Fruit fly (Drosophila melanogaster) Kc167 (cell line): ENCODE results near the gene Or10a.

Source experiments
- Myc ChIP-seq: fragments of >200 bp; optimal IDR thresholded peaks from 2 replicates; lab custom pipeline; 2017; ENCODE audit warnings: missing external identifiers
- Sin3A ChIP-seq: fragments of >200 bp; optimal IDR thresholded peaks from 2 replicates; lab custom pipeline; 2018; ENCODE audit warnings: missing external identifiers
- h ChIP-seq: fragments of >200 bp; optimal IDR thresholded peaks from 3 replicates; lab custom pipeline; 2018; ENCODE audit warnings: missing external identifiers
- insv ChIP-seq: fragments of >200 bp; optimal IDR thresholded peaks from 3 replicates; lab custom pipeline; 2018; ENCODE audit warnings: missing external identifiers
- psq ChIP-seq: fragments of >200 bp; optimal IDR thresholded peaks from 2 replicates; lab custom pipeline; 2017; ENCODE audit warnings: missing external identifiers
- ttk ChIP-seq: sonication (Bioruptor generic); optimal IDR thresholded peaks from 2 replicates; lab custom pipeline; 2017; ENCODE audit warnings: missing external identifiers

Gene Or10a

dm6 chrX:11389494-11390447 lies 27.5 kb downstream of the Or10a start:
- no peak for TF ChIP-seq Myc
- TF ChIP-seq psq (lab: Kevin White, UChicago), result no peak
- TF ChIP-seq Sin3A (lab: Kevin White, UChicago), result no peak
- TF ChIP-seq insv (lab: Kevin White, UChicago), result no peak
- no peak for TF ChIP-seq h

DNA sequence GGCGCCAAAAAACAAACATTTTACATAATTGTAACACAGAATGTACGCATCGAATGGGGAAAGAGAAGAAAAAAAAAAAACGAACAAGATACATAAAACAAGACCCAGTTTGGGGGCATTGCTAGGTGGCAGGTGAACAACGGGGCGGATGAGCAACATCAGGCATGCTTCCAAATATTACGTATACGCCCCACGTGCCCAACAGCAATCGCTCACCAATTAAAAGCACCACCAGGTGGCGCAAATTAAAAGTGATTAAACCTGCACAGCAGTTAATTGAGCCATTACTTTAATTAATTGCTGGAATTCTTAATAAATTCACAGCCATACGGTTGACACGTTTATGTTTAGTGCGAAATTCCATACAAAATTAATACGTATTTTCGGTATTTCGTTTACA lies 31.7 kb downstream of the Or10a start:
- no peak for TF ChIP-seq Myc
- TF ChIP-seq ttk (lab: Kevin White, UChicago), result no peak
- TF ChIP-seq insv (lab: Kevin White, UChicago), result no peak
- no peak for TF ChIP-seq psq (lab: Kevin White, UChicago)
- TF ChIP-seq h, result no peak
- no peak for TF ChIP-seq Sin3A (lab: Kevin White, UChicago)

DNA sequence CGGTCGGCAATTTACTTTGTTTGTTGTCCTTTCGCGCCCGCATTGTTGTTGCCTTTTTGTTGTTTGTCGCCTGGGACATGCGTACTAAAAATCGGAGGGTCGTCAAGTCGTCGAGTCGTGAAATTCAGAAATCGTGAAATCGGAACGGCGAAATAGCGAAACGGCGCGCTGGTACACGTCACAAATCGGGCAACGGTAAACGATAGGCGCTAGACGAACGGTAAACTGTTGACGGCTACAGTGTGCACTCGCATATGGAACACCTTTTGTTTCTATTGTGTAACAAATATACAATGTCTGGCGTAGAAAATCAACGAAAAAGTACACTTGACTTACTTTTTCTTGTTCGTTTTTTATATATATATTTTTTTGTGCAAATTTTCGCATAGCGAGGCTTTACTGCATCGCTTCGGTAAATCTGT lies 33.2 kb downstream of the Or10a start:
- no peak for TF ChIP-seq psq (lab: Kevin White, UChicago)

DNA sequence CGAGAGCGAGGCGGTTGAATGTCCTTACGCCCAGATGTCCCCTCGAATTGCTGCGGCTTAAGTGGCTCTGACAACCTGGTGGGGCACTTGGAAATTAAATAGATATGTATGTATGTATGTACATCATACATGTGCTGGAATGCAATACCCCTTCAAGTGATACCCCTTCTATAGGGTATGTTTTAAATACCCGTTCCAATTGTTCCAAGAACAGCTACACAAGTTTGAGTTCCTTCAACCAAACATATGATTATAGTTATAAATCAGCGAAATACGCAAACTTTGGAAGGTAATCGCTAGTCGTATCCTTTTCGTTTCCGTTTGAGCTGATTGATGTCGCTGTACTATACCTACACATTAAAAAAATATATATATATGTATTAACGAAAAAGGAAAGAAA lies 33.7 kb downstream of the Or10a start:
- TF ChIP-seq psq (lab: Kevin White, UChicago) (no peak), Myc (no peak), insv (lab: Kevin White, UChicago) (no peak), Sin3A (lab: Kevin White, UChicago) (no peak), ttk (lab: Kevin White, UChicago) (no peak), h (no peak)

DNA sequence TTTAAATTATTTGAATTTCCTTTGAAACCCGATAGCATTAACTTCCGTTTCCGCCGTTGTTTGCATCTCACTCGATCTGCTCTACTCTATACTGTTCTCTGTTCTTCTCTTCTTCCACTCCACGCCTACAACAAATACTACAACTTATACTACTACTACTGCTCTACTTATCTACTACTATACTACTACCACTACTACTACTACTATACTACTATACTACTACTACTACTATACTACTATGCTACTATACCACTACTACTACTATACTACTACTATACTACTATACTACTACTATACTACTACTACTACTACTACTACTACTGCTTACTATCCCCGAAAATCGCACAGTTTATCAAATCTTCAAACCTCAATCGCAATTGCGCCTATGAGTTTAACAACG lies 34.6 kb downstream of the Or10a start:
- TF ChIP-seq Myc (no peak), insv (lab: Kevin White, UChicago) (no peak), psq (lab: Kevin White, UChicago) (no peak), ttk (lab: Kevin White, UChicago) (no peak), Sin3A (lab: Kevin White, UChicago) (no peak), h (no peak)

DNA sequence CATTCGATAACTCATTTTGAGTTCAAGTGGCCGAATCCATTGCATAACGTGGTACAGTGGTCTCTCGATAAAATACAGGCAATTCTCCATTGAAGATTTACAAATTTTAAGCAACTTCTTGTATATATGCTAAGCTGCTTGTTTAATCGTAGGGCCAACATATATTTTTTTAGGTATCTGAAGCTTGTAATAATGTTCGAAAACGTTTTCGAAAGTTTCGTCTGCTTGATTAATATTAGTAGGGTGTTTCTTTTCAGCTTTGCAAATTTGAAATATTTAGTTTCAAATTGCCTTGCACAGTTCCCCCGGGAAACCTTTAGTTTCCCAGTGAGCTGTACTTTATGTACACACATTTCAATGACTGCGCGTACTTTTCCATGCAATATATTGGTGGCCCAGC lies 37.5 kb downstream of the Or10a start:
- TF ChIP-seq insv (lab: Kevin White, UChicago), result no peak
- TF ChIP-seq ttk (lab: Kevin White, UChicago), result no peak
- TF ChIP-seq Myc, result no peak
- no peak for TF ChIP-seq h
- no peak for TF ChIP-seq psq (lab: Kevin White, UChicago)
- no peak for TF ChIP-seq Sin3A (lab: Kevin White, UChicago)

dm6 chrX:11379139-11379538 lies 38.1 kb downstream of the Or10a start:
- TF ChIP-seq Sin3A (lab: Kevin White, UChicago) (no peak), h (no peak), ttk (lab: Kevin White, UChicago) (no peak), Myc (no peak), insv (lab: Kevin White, UChicago) (no peak), psq (lab: Kevin White, UChicago) (no peak)

dm6 chrX:11378388-11378787 lies 38.8 kb downstream of the Or10a start:
- TF ChIP-seq Myc (no peak), ttk (lab: Kevin White, UChicago) (no peak), Sin3A (lab: Kevin White, UChicago) (no peak), insv (lab: Kevin White, UChicago) (no peak), psq (lab: Kevin White, UChicago) (no peak), h (no peak)

DNA sequence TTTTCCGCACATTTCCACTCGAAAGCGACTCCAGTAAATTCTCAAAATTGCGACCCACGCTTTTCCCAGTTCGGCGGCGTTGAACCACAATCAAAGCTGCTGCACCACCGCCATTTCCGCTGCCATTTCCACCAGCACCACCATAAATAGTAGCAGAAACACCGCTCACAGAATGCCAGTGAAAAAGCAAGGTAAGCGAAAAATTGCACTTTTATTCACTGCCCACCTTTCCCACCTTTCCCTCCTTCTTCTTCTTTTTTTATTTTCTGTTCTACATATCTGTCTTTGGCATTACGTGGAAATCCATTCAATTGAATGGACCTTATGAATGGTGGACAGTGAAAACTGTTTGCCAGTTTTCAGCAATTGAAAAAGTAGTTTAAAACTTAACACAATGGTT lies 42.9 kb downstream of the Or10a start:
- no peak for TF ChIP-seq psq (lab: Kevin White, UChicago)
- TF ChIP-seq insv (lab: Kevin White, UChicago), result no peak
- no peak for TF ChIP-seq h
- no peak for TF ChIP-seq Myc
- no peak for TF ChIP-seq Sin3A (lab: Kevin White, UChicago)
- no peak for TF ChIP-seq ttk (lab: Kevin White, UChicago)

DNA sequence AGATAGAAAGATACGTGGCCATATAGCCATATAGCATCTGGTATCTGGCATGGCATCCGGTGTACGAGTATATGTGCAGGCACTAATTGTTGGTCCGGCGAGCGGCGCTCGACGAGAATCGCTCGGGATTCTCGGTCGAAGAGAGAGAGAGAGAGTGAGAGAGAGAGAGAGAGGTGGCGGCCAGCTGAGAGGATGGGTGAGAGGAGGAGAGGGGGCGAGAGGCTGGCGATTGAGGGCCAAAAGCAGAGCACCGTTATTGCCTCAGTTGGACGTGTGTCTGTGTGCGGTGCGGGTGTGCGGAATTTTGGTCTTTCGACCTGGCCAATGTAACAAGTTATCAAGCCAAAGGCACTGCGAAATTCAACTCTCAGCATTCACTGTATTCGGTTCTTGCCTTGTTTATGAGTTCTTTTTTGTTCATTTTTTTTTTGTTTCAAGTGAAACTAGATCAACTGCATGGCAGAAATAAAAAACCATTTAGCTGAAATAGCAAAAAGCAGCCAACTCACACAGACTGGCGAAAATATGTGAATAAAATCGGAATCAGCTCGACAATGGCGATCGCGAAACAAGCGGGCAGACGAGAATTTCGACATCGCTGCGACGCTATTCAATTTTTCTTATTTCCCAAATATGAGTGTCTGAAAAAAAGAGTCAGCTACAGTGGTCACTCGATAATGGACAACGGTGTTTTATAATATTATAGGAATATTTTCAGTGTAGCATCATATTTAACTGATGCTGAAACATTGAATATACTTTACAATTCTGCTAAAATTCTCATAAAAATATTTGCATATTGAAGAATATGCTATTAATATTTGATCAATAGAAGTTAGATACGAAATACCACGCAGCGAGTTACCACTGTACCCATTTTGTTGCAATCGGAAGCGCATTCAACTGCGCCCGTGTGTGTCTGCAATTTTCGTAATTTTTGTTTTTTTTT lies 44.2 kb downstream of the Or10a start:
- TF ChIP-seq psq (lab: Kevin White, UChicago), result no peak
- TF ChIP-seq Sin3A (lab: Kevin White, UChicago), result no peak

- TF ChIP-seq Sin3A (lab: Kevin White, UChicago) (no peak), psq (lab: Kevin White, UChicago) (no peak), ttk (lab: Kevin White, UChicago) (no peak)
Observed at dm6 chrX:11371613-11372012, 45.6 kb downstream of the Or10a start.

DNA sequence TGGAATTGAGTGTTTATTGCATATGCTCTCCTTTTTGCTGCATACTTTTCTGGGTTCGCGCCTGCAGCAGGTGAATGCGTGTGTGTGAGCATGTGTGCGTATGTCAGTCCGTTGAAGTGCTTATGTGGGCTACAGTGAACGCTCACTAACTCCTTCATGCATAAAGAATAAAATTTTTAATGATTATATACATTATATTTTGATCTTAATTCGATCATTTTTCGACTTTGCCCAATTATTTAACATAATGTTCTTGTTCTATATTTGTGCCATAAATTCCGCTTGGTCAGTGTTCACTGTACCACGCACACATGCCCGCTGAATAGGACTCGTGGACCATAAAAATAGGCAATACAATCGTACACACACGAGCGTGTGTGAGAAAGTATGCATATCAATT lies 46.4 kb downstream of the Or10a start:
- no peak for TF ChIP-seq Sin3A (lab: Kevin White, UChicago)
- no peak for TF ChIP-seq insv (lab: Kevin White, UChicago)
- no peak for TF ChIP-seq h
- no peak for TF ChIP-seq psq (lab: Kevin White, UChicago)
- TF ChIP-seq Myc, result no peak
- no peak for TF ChIP-seq ttk (lab: Kevin White, UChicago)
